Worm (Caenorhabditis elegans) whole organism, L3 larva: ENCODE measurements around the gene C28H8.3.

ENCODE experiments used
- R02D3.7 ChIP-seq: fragments of 150-350 bp; optimal IDR thresholded peaks from 2 replicates; lab custom pipeline; 2014; ENCODE audit warnings: missing biosample characterization, missing genetic modification characterization
- ZK546.5 ChIP-seq: sonication (generic microtip); optimal IDR thresholded peaks from 2 replicates; lab custom pipeline; 2017; ENCODE audit warnings: missing biosample characterization, missing genetic modification characterization
- ama-1 ChIP-seq: fragments of 150-350 bp; optimal IDR thresholded peaks from 2 replicates; lab custom pipeline; 2018
- ceh-16 ChIP-seq: sonication (generic microtip); optimal IDR thresholded peaks from 2 replicates; lab custom pipeline; 2017; ENCODE audit warnings: missing biosample characterization, missing genetic modification characterization
- ceh-28 ChIP-seq: fragments of 150-350 bp; optimal IDR thresholded peaks from 2 replicates; lab custom pipeline; 2014; ENCODE audit warnings: missing biosample characterization, missing genetic modification reagents, missing genetic modification characterization
- ceh-82 ChIP-seq: fragments of 150-350 bp; optimal IDR thresholded peaks from 2 replicates; lab custom pipeline; 2014; ENCODE audit warnings: missing biosample characterization, missing genetic modification characterization
- daf-12 ChIP-seq: fragments of 150-350 bp; optimal IDR thresholded peaks from 2 replicates; lab custom pipeline; 2014; ENCODE audit warnings: missing biosample characterization, missing genetic modification reagents, missing genetic modification characterization
- egl-27 ChIP-seq: sonication (generic microtip); optimal IDR thresholded peaks from 4 replicates; lab custom pipeline; 2017; ENCODE audit warnings: missing biosample characterization, missing genetic modification reagents, missing genetic modification characterization
- egl-5 ChIP-seq: fragments of 150-350 bp; optimal IDR thresholded peaks from 2 replicates; lab custom pipeline; 2017; ENCODE audit warnings: missing biosample characterization, missing genetic modification reagents, missing genetic modification characterization, inconsistent platforms
- elt-1 ChIP-seq: fragments of 150-350 bp; optimal IDR thresholded peaks from 2 replicates; lab custom pipeline; 2014; ENCODE audit warnings: missing biosample characterization, missing genetic modification characterization
- elt-2 ChIP-seq: sonication (generic microtip); optimal IDR thresholded peaks from 2 replicates; lab custom pipeline; 2016; ENCODE audit warnings: missing genetic modification reagents, mild to moderate bottlenecking, missing genetic modification characterization, missing compliant biosample characterization
- elt-3 ChIP-seq, 3 experiments: fragments of 150-350 bp in 1 of 3; sonication (generic microtip) in 2 of 3; optimal IDR thresholded peaks; 2 replicates in 2 of 3; 4 replicates in 1 of 3; lab custom pipeline; 2014 to 2017; ENCODE audit warnings: missing biosample characterization in 3 of 3, missing genetic modification characterization in 3 of 3
- fkh-2 ChIP-seq: fragments of 150-350 bp; optimal IDR thresholded peaks from 2 replicates; lab custom pipeline; 2014; ENCODE audit warnings: missing biosample characterization, missing genetic modification reagents, missing genetic modification characterization
- fos-1 ChIP-seq: fragments of 150-350 bp; optimal IDR thresholded peaks from 2 replicates; lab custom pipeline; 2014; ENCODE audit warnings: missing biosample characterization, missing genetic modification characterization
- hmg-11 ChIP-seq: sonication (generic microtip); optimal IDR thresholded peaks from 2 replicates; lab custom pipeline; 2016; ENCODE audit warnings: missing genetic modification characterization, missing compliant biosample characterization
- jun-1 ChIP-seq: fragments of 150-350 bp; optimal IDR thresholded peaks from 2 replicates; lab custom pipeline; 2014; ENCODE audit warnings: missing biosample characterization, missing genetic modification reagents, missing genetic modification characterization
- lin-15B ChIP-seq: fragments of 150-350 bp; optimal IDR thresholded peaks from 2 replicates; lab custom pipeline; 2014; ENCODE audit warnings: missing biosample characterization, missing genetic modification characterization
- lsy-12 ChIP-seq: sonication (generic microtip); optimal IDR thresholded peaks from 2 replicates; lab custom pipeline; 2016; ENCODE audit warnings: mild to moderate bottlenecking, missing genetic modification characterization, missing compliant biosample characterization
- mdl-1 ChIP-seq: fragments of 150-350 bp; optimal IDR thresholded peaks from 2 replicates; lab custom pipeline; 2014; ENCODE audit warnings: missing biosample characterization, missing genetic modification characterization
- mml-1 ChIP-seq: fragments of 150-350 bp; sonication (generic microtip); optimal IDR thresholded peaks from 3 replicates; lab custom pipeline; 2014; ENCODE audit warnings: missing biosample characterization, missing genetic modification characterization
- nfya-1 ChIP-seq: sonication (generic microtip); optimal IDR thresholded peaks from 2 replicates; lab custom pipeline; 2017; ENCODE audit warnings: missing genetic modification characterization, mild to moderate bottlenecking, missing compliant biosample characterization, antibody characterized with exemption, moderate library complexity; ENCODE audit not compliant: insufficient read depth
- nhr-11 ChIP-seq: fragments of 150-350 bp; optimal IDR thresholded peaks from 2 replicates; lab custom pipeline; 2014; ENCODE audit warnings: missing biosample characterization, missing genetic modification characterization
- nhr-12 ChIP-seq: fragments of 150-350 bp; optimal IDR thresholded peaks from 2 replicates; lab custom pipeline; 2014; ENCODE audit warnings: missing biosample characterization, missing genetic modification characterization
- nhr-23 ChIP-seq: fragments of 150-350 bp; optimal IDR thresholded peaks from 2 replicates; lab custom pipeline; 2014; ENCODE audit warnings: missing biosample characterization, missing genetic modification reagents, missing genetic modification characterization
- nhr-237 ChIP-seq: fragments of 150-350 bp; optimal IDR thresholded peaks from 2 replicates; lab custom pipeline; 2014; ENCODE audit warnings: missing biosample characterization, missing genetic modification characterization
- nhr-25 ChIP-seq: sonication (generic microtip); optimal IDR thresholded peaks from 2 replicates; lab custom pipeline; 2017; ENCODE audit warnings: missing biosample characterization, missing genetic modification characterization
- nhr-28 ChIP-seq: fragments of 150-350 bp; optimal IDR thresholded peaks from 2 replicates; lab custom pipeline; 2014; ENCODE audit warnings: missing biosample characterization, missing genetic modification characterization
- nhr-43 ChIP-seq: sonication (generic microtip); optimal IDR thresholded peaks from 2 replicates; lab custom pipeline; 2016; ENCODE audit warnings: mild to moderate bottlenecking, missing genetic modification characterization, missing compliant biosample characterization; ENCODE audit not compliant: poor library complexity, severe bottlenecking
- nhr-67 ChIP-seq: fragments of 150-350 bp; optimal IDR thresholded peaks from 2 replicates; lab custom pipeline; 2014; ENCODE audit warnings: missing biosample characterization, missing genetic modification characterization
- nhr-76 ChIP-seq: fragments of 150-350 bp; sonication (generic microtip); optimal IDR thresholded peaks from 5 replicates; lab custom pipeline; 2014; ENCODE audit warnings: missing biosample characterization, missing genetic modification characterization
- nhr-77 ChIP-seq: fragments of 150-350 bp; optimal IDR thresholded peaks from 2 replicates; lab custom pipeline; 2014; ENCODE audit warnings: missing biosample characterization, missing genetic modification characterization
- pha-4 ChIP-seq: fragments of 150-350 bp; optimal IDR thresholded peaks from 2 replicates; lab custom pipeline; 2014; ENCODE audit warnings: missing biosample characterization, missing genetic modification reagents, missing genetic modification characterization
- pqm-1 ChIP-seq: fragments of 150-350 bp; optimal IDR thresholded peaks from 2 replicates; lab custom pipeline; 2017; ENCODE audit warnings: missing biosample characterization, missing genetic modification characterization, inconsistent platforms
- sea-2 ChIP-seq: fragments of 150-350 bp; sonication (generic microtip); optimal IDR thresholded peaks from 4 replicates; lab custom pipeline; 2014; ENCODE audit warnings: missing biosample characterization, missing genetic modification reagents, missing genetic modification characterization
- skn-1 ChIP-seq: fragments of 150-350 bp; optimal IDR thresholded peaks from 2 replicates; lab custom pipeline; 2014; ENCODE audit warnings: missing biosample characterization, missing genetic modification characterization
- snpc-4 ChIP-seq: fragments of 150-350 bp; optimal IDR thresholded peaks from 2 replicates; lab custom pipeline; 2014; ENCODE audit warnings: missing biosample characterization, missing genetic modification characterization
- tbx-2 ChIP-seq: sonication (generic microtip); optimal IDR thresholded peaks from 2 replicates; lab custom pipeline; 2016; ENCODE audit warnings: mild to moderate bottlenecking, missing genetic modification characterization, missing compliant biosample characterization
- unc-39 ChIP-seq: sonication (generic microtip); optimal IDR thresholded peaks from 4 replicates; lab custom pipeline; 2017; ENCODE audit warnings: missing biosample characterization, missing genetic modification characterization
- unc-62 ChIP-seq: fragments of 150-350 bp; sonication (generic microtip); optimal IDR thresholded peaks from 4 replicates; lab custom pipeline; 2014; ENCODE audit warnings: missing biosample characterization, missing genetic modification reagents, missing genetic modification characterization
- zag-1 ChIP-seq: fragments of 150-350 bp; optimal IDR thresholded peaks from 2 replicates; lab custom pipeline; 2014; ENCODE audit warnings: missing biosample characterization, missing genetic modification characterization
- ztf-11 ChIP-seq: fragments of 150-350 bp; optimal IDR thresholded peaks from 2 replicates; lab custom pipeline; 2014; ENCODE audit warnings: missing biosample characterization, missing genetic modification characterization
- ztf-4 ChIP-seq: fragments of 150-350 bp; optimal IDR thresholded peaks from 2 replicates; lab custom pipeline; 2014; ENCODE audit warnings: missing biosample characterization, missing genetic modification characterization

The C28H8.3 gene

DNA sequence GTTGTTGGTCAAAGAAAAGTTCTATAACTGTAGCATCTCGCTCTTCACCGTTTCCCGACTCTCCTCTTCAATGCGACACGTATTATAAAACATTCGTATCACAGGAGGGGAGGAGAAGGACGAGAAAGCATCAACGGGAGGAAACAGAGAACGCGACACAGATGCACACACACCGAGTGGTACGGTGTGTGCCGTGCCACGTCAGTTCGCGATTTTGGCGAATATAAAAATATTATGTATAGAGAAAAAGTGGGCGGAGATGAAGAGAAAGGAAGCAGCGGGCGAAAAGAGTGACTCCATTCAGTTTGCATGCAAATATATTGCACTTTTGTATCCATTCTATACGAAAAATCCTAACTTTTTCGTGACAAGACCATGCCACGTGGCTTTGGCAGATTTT is 6.2 kb downstream of the C28H8.3 start:
- peak; percentile 48 for TF ChIP-seq pqm-1 (tag; lab: Kevin White, UChicago)
- TF ChIP-seq pha-4 = peak; percentile 12
- TF ChIP-seq elt-2 (tag; lab: Kevin White, UChicago) = peak; percentile 77
- no peak for TF ChIP-seq nhr-77 (tag; lab: Kevin White, UChicago)
- TF ChIP-seq fkh-2 (tag; lab: Kevin White, UChicago) = no peak
- no peak for TF ChIP-seq nhr-28
- peak; percentile 72 for TF ChIP-seq nfya-1 (tag; lab: Kevin White, UChicago)
- TF ChIP-seq snpc-4 (tag; lab: Kevin White, UChicago) = no peak

DNA sequence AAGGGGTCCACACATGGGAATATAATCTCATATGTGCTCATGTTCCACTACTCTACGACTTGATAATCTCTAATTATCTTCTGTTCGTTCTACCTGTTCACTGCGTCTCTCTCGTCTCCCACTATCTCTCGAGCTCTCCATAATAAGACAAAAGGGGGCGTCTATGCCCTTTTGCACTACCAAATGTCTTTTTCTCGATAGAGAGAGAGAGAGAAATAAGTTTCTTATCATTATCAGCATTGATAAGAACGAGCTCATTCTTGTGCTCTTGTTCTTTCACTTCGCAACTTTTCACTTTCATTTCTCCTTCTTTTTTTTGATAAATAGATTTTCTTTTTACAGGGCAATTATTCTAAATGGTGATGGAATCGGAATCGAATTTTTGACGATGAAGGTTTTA is 7.4 kb downstream of the C28H8.3 start:
- TF ChIP-seq lsy-12 (tag; lab: Kevin White, UChicago) = no peak
- TF ChIP-seq egl-27 (tag; lab: Kevin White, UChicago) = no peak
- no peak for TF ChIP-seq nhr-67 (tag; lab: Kevin White, UChicago)
- no peak for TF ChIP-seq unc-39 (tag; lab: Kevin White, UChicago)
- no peak for TF ChIP-seq tbx-2 (tag; lab: Kevin White, UChicago)
- TF ChIP-seq pha-4 = peak; percentile 38
- no peak for TF ChIP-seq ceh-28
- no peak for TF ChIP-seq mdl-1 (tag; lab: Kevin White, UChicago)
- TF ChIP-seq nhr-12 (tag; lab: Kevin White, UChicago) = no peak
- no peak for TF ChIP-seq mml-1
- no peak for TF ChIP-seq elt-1
- TF ChIP-seq skn-1 (tag; lab: Kevin White, UChicago) = peak; percentile 4
- TF ChIP-seq elt-2 (tag; lab: Kevin White, UChicago) = peak; percentile 87
- no peak for TF ChIP-seq zag-1 (tag; lab: Kevin White, UChicago)
- TF ChIP-seq pqm-1 (tag; lab: Kevin White, UChicago) = peak; percentile 40
- no peak for TF ChIP-seq ceh-16
- TF ChIP-seq ama-1 (lab: Kevin White, UChicago) = no peak
- TF ChIP-seq fos-1 = no peak
- no peak for TF ChIP-seq nhr-23 (tag; lab: Kevin White, UChicago)
- TF ChIP-seq ceh-82 (tag; lab: Kevin White, UChicago) = no peak
- TF ChIP-seq lin-15B = no peak
- TF ChIP-seq ZK546.5 (tag; lab: Kevin White, UChicago) = no peak
- no peak for TF ChIP-seq nhr-28
- no peak for TF ChIP-seq R02D3.7 (tag; lab: Kevin White, UChicago)
- TF ChIP-seq fkh-2 (tag; lab: Kevin White, UChicago) = no peak

DNA sequence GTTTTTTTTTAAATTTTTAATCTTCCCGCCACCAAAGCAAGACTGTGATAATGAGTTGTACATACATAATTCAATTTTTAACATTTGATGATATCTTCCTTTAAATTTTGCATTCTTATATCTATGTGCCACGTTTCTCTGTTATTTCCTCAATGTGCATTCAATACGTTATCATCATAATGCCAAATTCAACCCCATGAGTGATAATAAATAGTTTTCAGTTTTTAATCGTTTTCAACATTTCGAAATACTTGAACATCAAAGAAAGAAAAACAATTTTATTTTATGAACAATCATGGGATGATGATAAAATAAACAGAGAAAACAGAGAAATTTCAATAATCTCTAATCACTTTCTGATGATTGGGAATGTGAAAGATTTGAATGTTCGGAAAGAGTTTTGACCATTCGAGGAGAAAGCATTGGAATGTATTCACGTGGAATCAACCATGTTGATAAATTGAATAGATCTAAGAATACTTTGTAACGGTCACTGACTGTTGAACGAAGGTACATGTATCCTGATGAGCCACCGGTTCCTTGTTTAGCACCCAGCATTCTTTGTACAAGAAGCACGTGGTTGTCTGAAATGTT is 9.0 kb downstream of the C28H8.3 start:
- no peak for TF ChIP-seq egl-5
- no peak for TF ChIP-seq nhr-67 (tag; lab: Kevin White, UChicago)
- TF ChIP-seq nhr-11 (tag; lab: Kevin White, UChicago) = no peak
- TF ChIP-seq lsy-12 (tag; lab: Kevin White, UChicago) = peak; percentile 40
- TF ChIP-seq fkh-2 (tag; lab: Kevin White, UChicago) = no peak
- no peak for TF ChIP-seq sea-2
- TF ChIP-seq skn-1 (tag; lab: Kevin White, UChicago) = peak; percentile 92
- TF ChIP-seq fos-1 = peak; percentile 18
- no peak for TF ChIP-seq ceh-16
- TF ChIP-seq pha-4 = peak; percentile 41
- TF ChIP-seq ceh-82 (tag; lab: Kevin White, UChicago) = no peak
- peak; percentile 37 for TF ChIP-seq ceh-28
- TF ChIP-seq R02D3.7 (tag; lab: Kevin White, UChicago) = no peak
- TF ChIP-seq zag-1 (tag; lab: Kevin White, UChicago) = no peak
- no peak for TF ChIP-seq hmg-11 (tag; lab: Kevin White, UChicago)
- no peak for TF ChIP-seq daf-12 (tag; lab: Kevin White, UChicago)
- no peak for TF ChIP-seq mdl-1 (tag; lab: Kevin White, UChicago)
- TF ChIP-seq elt-3 (tag; optimal IDR thresholded peaks at IDR 0.05; lab: Kevin White, UChicago) = no peak
- TF ChIP-seq snpc-4 (tag; lab: Kevin White, UChicago) = no peak
- TF ChIP-seq nfya-1 (tag; lab: Kevin White, UChicago) = no peak
- no peak for TF ChIP-seq ZK546.5 (tag; lab: Kevin White, UChicago)
- TF ChIP-seq ama-1 (lab: Kevin White, UChicago) = peak; percentile 2
- peak; percentile 24 for TF ChIP-seq ztf-4 (tag; lab: Kevin White, UChicago)
- no peak for TF ChIP-seq tbx-2 (tag; lab: Kevin White, UChicago)
- TF ChIP-seq nhr-23 (tag; lab: Kevin White, UChicago) = peak; percentile 20
- peak; percentile 17 for TF ChIP-seq nhr-25 (tag; lab: Kevin White, UChicago)
- no peak for TF ChIP-seq nhr-77 (tag; lab: Kevin White, UChicago)
- no peak for TF ChIP-seq nhr-28
- no peak for TF ChIP-seq lin-15B
- TF ChIP-seq nhr-76 (tag; lab: Kevin White, UChicago) = no peak
- TF ChIP-seq nhr-43 (tag; lab: Kevin White, UChicago) = peak; percentile 16
- TF ChIP-seq elt-2 (tag; lab: Kevin White, UChicago) = peak; percentile 87
- TF ChIP-seq jun-1 (tag; lab: Kevin White, UChicago) = no peak
- no peak for TF ChIP-seq mml-1
- no peak for TF ChIP-seq ztf-11 (tag; lab: Kevin White, UChicago)
- no peak for TF ChIP-seq unc-62
- peak; percentile 42 for TF ChIP-seq pqm-1 (tag; lab: Kevin White, UChicago)
- no peak for TF ChIP-seq unc-39 (tag; lab: Kevin White, UChicago)
- TF ChIP-seq elt-1 = no peak
- no peak for TF ChIP-seq nhr-237 (tag; lab: Kevin White, UChicago)
- TF ChIP-seq, all 47 proteins: peak for 12
